Worm (Caenorhabditis elegans) whole organism, L3 larva: Measurements from ENCODE around the gene lec-2.

ENCODE experiments used
- aly-2 ChIP-seq: fragments of 150-350 bp; optimal IDR thresholded peaks from 2 replicates; lab custom pipeline; 2014; ENCODE audit warnings: missing biosample characterization, missing genetic modification characterization
- ama-1 ChIP-seq: fragments of 150-350 bp; optimal IDR thresholded peaks from 2 replicates; lab custom pipeline; 2018
- elt-3 ChIP-seq, 3 experiments: fragments of 150-350 bp in 1 of 3; sonication (generic microtip) in 2 of 3; optimal IDR thresholded peaks; 2 replicates in 2 of 3; 4 replicates in 1 of 3; lab custom pipeline; 2014 to 2017; ENCODE audit warnings: missing biosample characterization in 3 of 3, missing genetic modification characterization in 3 of 3
- fkh-2 ChIP-seq: fragments of 150-350 bp; optimal IDR thresholded peaks from 2 replicates; lab custom pipeline; 2014; ENCODE audit warnings: missing biosample characterization, missing genetic modification reagents, missing genetic modification characterization
- fos-1 ChIP-seq: fragments of 150-350 bp; optimal IDR thresholded peaks from 2 replicates; lab custom pipeline; 2014; ENCODE audit warnings: missing biosample characterization, missing genetic modification characterization
- jun-1 ChIP-seq: fragments of 150-350 bp; optimal IDR thresholded peaks from 2 replicates; lab custom pipeline; 2014; ENCODE audit warnings: missing biosample characterization, missing genetic modification reagents, missing genetic modification characterization
- mdl-1 ChIP-seq: fragments of 150-350 bp; optimal IDR thresholded peaks from 2 replicates; lab custom pipeline; 2014; ENCODE audit warnings: missing biosample characterization, missing genetic modification characterization
- nhr-11 ChIP-seq: fragments of 150-350 bp; optimal IDR thresholded peaks from 2 replicates; lab custom pipeline; 2014; ENCODE audit warnings: missing biosample characterization, missing genetic modification characterization
- nhr-12 ChIP-seq: fragments of 150-350 bp; optimal IDR thresholded peaks from 2 replicates; lab custom pipeline; 2014; ENCODE audit warnings: missing biosample characterization, missing genetic modification characterization
- nhr-237 ChIP-seq: fragments of 150-350 bp; optimal IDR thresholded peaks from 2 replicates; lab custom pipeline; 2014; ENCODE audit warnings: missing biosample characterization, missing genetic modification characterization
- nhr-28 ChIP-seq: fragments of 150-350 bp; optimal IDR thresholded peaks from 2 replicates; lab custom pipeline; 2014; ENCODE audit warnings: missing biosample characterization, missing genetic modification characterization
- nhr-76 ChIP-seq: fragments of 150-350 bp; sonication (generic microtip); optimal IDR thresholded peaks from 5 replicates; lab custom pipeline; 2014; ENCODE audit warnings: missing biosample characterization, missing genetic modification characterization
- skn-1 ChIP-seq: fragments of 150-350 bp; optimal IDR thresholded peaks from 2 replicates; lab custom pipeline; 2014; ENCODE audit warnings: missing biosample characterization, missing genetic modification characterization
- unc-62 ChIP-seq: fragments of 150-350 bp; sonication (generic microtip); optimal IDR thresholded peaks from 4 replicates; lab custom pipeline; 2014; ENCODE audit warnings: missing biosample characterization, missing genetic modification reagents, missing genetic modification characterization

ce11 chrII:9974967-9975366, 41.0 kb downstream of the lec-2 start, which contains the start of gene aakg-5:
- TF ChIP-seq jun-1 = peak; percentile 84
- TF ChIP-seq fkh-2 (tag; lab: Kevin White, UChicago) = no peak
- peak; percentile 57 for TF ChIP-seq skn-1 (tag; lab: Kevin White, UChicago)
- TF ChIP-seq elt-3 (tag; optimal IDR thresholded peaks at IDR 0.05; lab: Kevin White, UChicago) = peak in 1 of 3 experiments; percentile 21
- TF ChIP-seq nhr-28 (tag; lab: Kevin White, UChicago) = no peak
- no peak for TF ChIP-seq nhr-12 (tag; lab: Kevin White, UChicago)
- TF ChIP-seq unc-62 (GFP tag; lab: Kevin White, UChicago) = peak; percentile 74
- TF ChIP-seq fos-1 (tag; lab: Kevin White, UChicago) = no peak
- no peak for TF ChIP-seq nhr-76 (tag; lab: Kevin White, UChicago)
- no peak for TF ChIP-seq aly-2 (tag; lab: Kevin White, UChicago)
- TF ChIP-seq ama-1 (lab: Kevin White, UChicago) = no peak
- TF ChIP-seq nhr-11 (tag; lab: Kevin White, UChicago) = no peak
- no peak for TF ChIP-seq mdl-1 (tag; lab: Kevin White, UChicago)
- TF ChIP-seq nhr-237 (tag; lab: Kevin White, UChicago) = no peak
